Fruit fly (Drosophila melanogaster) whole organism, embryonic: ENCODE measurements around the gene RhoGAP19D.

ENCODE experiments used
- BEAF-32 ChIP-seq: fragments of 200-800 bp; sonication (Bioruptor generic); optimal IDR thresholded peaks from 3 replicates; lab custom pipeline; 2017; ENCODE audit warnings: missing biosample characterization, missing genetic modification characterization, mild to moderate bottlenecking, moderate library complexity, missing genetic modification reagents
- CG11723 ChIP-seq: fragments of 200-800 bp; sonication (Bioruptor generic); optimal IDR thresholded peaks from 2 replicates; lab custom pipeline; 2017; ENCODE audit warnings: missing biosample characterization, mild to moderate bottlenecking, missing genetic modification characterization
- CG13287 ChIP-seq: fragments of 200-800 bp; sonication (Bioruptor generic); IDR thresholded peaks from 2 replicates; pipeline ENCODE4 v1.3.6; 2022; ENCODE audit warnings: missing biosample characterization, missing genetic modification characterization; ENCODE audit not compliant: partially characterized antibody
- CG14710 ChIP-seq: fragments of 200-800 bp; sonication (Bioruptor generic); optimal IDR thresholded peaks from 3 replicates; lab custom pipeline; 2019; ENCODE audit warnings: missing biosample characterization, mild to moderate bottlenecking, missing genetic modification characterization, moderate library complexity
- CG15011 ChIP-seq: fragments of 200-800 bp; sonication (Bioruptor generic); optimal IDR thresholded peaks from 3 replicates; lab custom pipeline; 2018; ENCODE audit warnings: missing biosample characterization, mild to moderate bottlenecking, missing genetic modification characterization
- CG15269 ChIP-seq: fragments of 200-800 bp; sonication (Bioruptor generic); optimal IDR thresholded peaks from 2 replicates; lab custom pipeline; 2018; ENCODE audit warnings: missing biosample characterization, mild to moderate bottlenecking, missing genetic modification characterization, moderate library complexity
- CG16813 ChIP-seq: fragments of 200-800 bp; sonication (Bioruptor generic); IDR thresholded peaks from 3 replicates; pipeline ENCODE4 v1.3.6; 2022; ENCODE audit warnings: missing biosample characterization, missing genetic modification characterization; ENCODE audit not compliant: partially characterized antibody
- CG2116 ChIP-seq: fragments of 200-800 bp; sonication (Bioruptor generic); optimal IDR thresholded peaks from 3 replicates; lab custom pipeline; 2018; ENCODE audit warnings: missing biosample characterization, mild to moderate bottlenecking, missing genetic modification characterization
- CG31441 ChIP-seq: fragments of 200-800 bp; sonication (Bioruptor generic); IDR thresholded peaks from 2 replicates; pipeline ENCODE4 v1.3.6; 2022; ENCODE audit warnings: missing biosample characterization, missing genetic modification characterization
- CG34224 ChIP-seq: fragments of 200-800 bp; sonication (Bioruptor generic); IDR thresholded peaks from 3 replicates; pipeline ENCODE4 v1.3.6; 2022; ENCODE audit warnings: missing biosample characterization, missing genetic modification characterization; ENCODE audit not compliant: partially characterized antibody
- CG43689 ChIP-seq: fragments of 200-800 bp; sonication (Bioruptor generic); IDR thresholded peaks from 2 replicates; pipeline ENCODE4 v1.3.6; 2022; ENCODE audit warnings: missing biosample characterization, missing genetic modification characterization
- CG6791 ChIP-seq: fragments of 200-800 bp; sonication (Bioruptor generic); IDR thresholded peaks from 3 replicates; pipeline ENCODE4 v1.3.6; 2022; ENCODE audit warnings: missing biosample characterization, missing genetic modification characterization; ENCODE audit not compliant: partially characterized antibody
- CG7372 ChIP-seq: fragments of 200-800 bp; sonication (Bioruptor generic); IDR thresholded peaks from 2 replicates; pipeline ENCODE4 v1.3.6; 2022; ENCODE audit warnings: missing biosample characterization, missing genetic modification characterization
- Dad ChIP-seq: fragments of 200-800 bp; sonication (Bioruptor generic); optimal IDR thresholded peaks from 3 replicates; lab custom pipeline; 2016; ENCODE audit warnings: missing biosample characterization, missing genetic modification characterization
- Dll ChIP-seq: fragments of 200-800 bp; sonication (Bioruptor generic); IDR thresholded peaks from 4 replicates; pipeline ENCODE4 v1.3.6; 2022; ENCODE audit warnings: missing biosample characterization, missing genetic modification characterization; ENCODE audit not compliant: partially characterized antibody
- Dp ChIP-seq: fragments of 200-800 bp; sonication (Bioruptor generic); optimal IDR thresholded peaks from 2 replicates; lab custom pipeline; 2018; ENCODE audit warnings: missing biosample characterization, mild to moderate bottlenecking, missing genetic modification characterization, moderate library complexity
- Dref ChIP-seq: fragments of 200-800 bp; sonication (Bioruptor generic); IDR thresholded peaks from 2 replicates; pipeline ENCODE4 v1.3.6; 2022; ENCODE audit warnings: missing biosample characterization, missing genetic modification characterization
- E2f2 ChIP-seq: fragments of 200-800 bp; sonication (Bioruptor generic); IDR thresholded peaks from 2 replicates; pipeline ENCODE4 v1.3.6; 2022; ENCODE audit warnings: missing biosample characterization, missing genetic modification characterization
- HLH4C ChIP-seq: fragments of 200-800 bp; sonication (Bioruptor generic); IDR thresholded peaks from 3 replicates; pipeline ENCODE4 v1.3.6; 2022; ENCODE audit warnings: missing biosample characterization, missing genetic modification characterization; ENCODE audit not compliant: partially characterized antibody
- MBD-R2 ChIP-seq: fragments of 200-800 bp; sonication (Bioruptor generic); IDR thresholded peaks from 2 replicates; pipeline ENCODE4 v1.3.6; 2022; ENCODE audit warnings: missing biosample characterization, missing genetic modification characterization
- MESR4 ChIP-seq: fragments of 200-800 bp; sonication (Bioruptor generic); optimal IDR thresholded peaks from 2 replicates; lab custom pipeline; 2018; ENCODE audit warnings: missing biosample characterization, mild to moderate bottlenecking, missing genetic modification characterization, moderate library complexity
- Nf-YC ChIP-seq: fragments of 200-800 bp; optimal IDR thresholded peaks from 3 replicates; lab custom pipeline; 2019; ENCODE audit warnings: missing biosample characterization, mild to moderate bottlenecking, missing genetic modification characterization, moderate library complexity
- Opbp ChIP-seq: fragments of 200-800 bp; sonication (Bioruptor generic); IDR thresholded peaks from 3 replicates; pipeline ENCODE4 v1.3.6; 2022; ENCODE audit warnings: missing biosample characterization, missing genetic modification characterization; ENCODE audit not compliant: partially characterized antibody
- Pdp1 ChIP-seq, 2 experiments: fragments of 200-800 bp; sonication (Bioruptor generic); optimal IDR thresholded peaks; 3 replicates each; lab custom pipeline; 2016; ENCODE audit warnings: missing biosample characterization in 2 of 2, missing genetic modification characterization in 2 of 2, mild to moderate bottlenecking in 1 of 2, moderate library complexity in 1 of 2
- Scr ChIP-seq: fragments of 200-800 bp; sonication (Bioruptor generic); IDR thresholded peaks from 2 replicates; pipeline ENCODE4 v1.3.6; 2022; ENCODE audit warnings: missing biosample characterization, missing genetic modification characterization; ENCODE audit not compliant: partially characterized antibody
- Sin3A ChIP-seq: fragments of >200 bp; optimal IDR thresholded peaks from 2 replicates; lab custom pipeline; 2018
- Sox100B ChIP-seq: fragments of 200-800 bp; sonication (Bioruptor generic); optimal IDR thresholded peaks from 3 replicates; lab custom pipeline; 2018; ENCODE audit warnings: missing biosample characterization, mild to moderate bottlenecking, missing genetic modification characterization
- Sry-δ ChIP-seq: fragments of 200-800 bp; sonication (Bioruptor generic); optimal IDR thresholded peaks from 2 replicates; lab custom pipeline; 2016; ENCODE audit warnings: missing biosample characterization, missing genetic modification characterization
- amos ChIP-seq: fragments of 200-800 bp; sonication (Bioruptor generic); IDR thresholded peaks from 2 replicates; pipeline ENCODE4 v1.3.6; 2022; ENCODE audit warnings: missing biosample characterization, missing genetic modification characterization; ENCODE audit not compliant: partially characterized antibody
- ato ChIP-seq: fragments of 200-800 bp; sonication (Bioruptor generic); IDR thresholded peaks from 2 replicates; pipeline ENCODE4 v1.3.6; 2022; ENCODE audit warnings: missing biosample characterization, missing genetic modification characterization; ENCODE audit not compliant: partially characterized antibody
- bbx ChIP-seq: fragments of 200-800 bp; sonication (Bioruptor generic); IDR thresholded peaks from 2 replicates; pipeline ENCODE4 v1.3.6; 2022; ENCODE audit warnings: missing biosample characterization, missing genetic modification characterization; ENCODE audit not compliant: partially characterized antibody
- crp ChIP-seq, 2 experiments: fragments of 200-800 bp; sonication (Bioruptor generic); optimal IDR thresholded peaks; 2 replicates in 1 of 2; 3 replicates in 1 of 2; lab custom pipeline; 2017; ENCODE audit warnings: missing biosample characterization in 2 of 2, missing genetic modification characterization in 2 of 2, mild to moderate bottlenecking in 1 of 2, moderate library complexity in 1 of 2
- cwo ChIP-seq: fragments of 200-800 bp; sonication (Bioruptor generic); optimal IDR thresholded peaks from 3 replicates; lab custom pipeline; 2017; ENCODE audit warnings: missing biosample characterization, missing genetic modification characterization, mild to moderate bottlenecking, moderate library complexity, missing genetic modification reagents
- gsb ChIP-seq: fragments of 200-800 bp; sonication (Bioruptor generic); IDR thresholded peaks from 2 replicates; pipeline ENCODE4 v1.3.6; 2022; ENCODE audit warnings: missing biosample characterization, missing genetic modification characterization
- ham ChIP-seq: fragments of 200-800 bp; sonication (Bioruptor generic); IDR thresholded peaks from 2 replicates; pipeline ENCODE4 v1.3.6; 2022; ENCODE audit warnings: missing biosample characterization, missing genetic modification characterization
- hbn ChIP-seq: fragments of 200-800 bp; sonication (Bioruptor generic); IDR thresholded peaks from 2 replicates; pipeline ENCODE4 v1.3.6; 2022; ENCODE audit warnings: missing biosample characterization, missing genetic modification characterization; ENCODE audit not compliant: partially characterized antibody
- hth ChIP-seq: fragments of >200 bp; optimal IDR thresholded peaks from 2 replicates; lab custom pipeline; 2017; ENCODE audit warnings: inconsistent platforms
- inv ChIP-seq: fragments of 200-800 bp; sonication (Bioruptor generic); IDR thresholded peaks from 2 replicates; pipeline ENCODE4 v1.3.6; 2022; ENCODE audit warnings: missing biosample characterization, missing genetic modification characterization; ENCODE audit not compliant: partially characterized antibody
- pzg ChIP-seq: fragments of 200-800 bp; sonication (Bioruptor generic); optimal IDR thresholded peaks from 3 replicates; lab custom pipeline; 2018; ENCODE audit warnings: missing biosample characterization, mild to moderate bottlenecking, missing genetic modification characterization, moderate library complexity
- sens ChIP-seq: fragments of 200-800 bp; sonication (Bioruptor generic); peaks from one replicate; lab custom pipeline; 2016; ENCODE audit warnings: missing biosample characterization, missing genetic modification characterization
- sna ChIP-seq: fragments of 200-800 bp; sonication (Bioruptor generic); IDR thresholded peaks from 2 replicates; pipeline ENCODE4 v1.3.6; 2022; ENCODE audit warnings: missing biosample characterization, missing genetic modification characterization; ENCODE audit not compliant: partially characterized antibody
- stwl ChIP-seq: fragments of 200-800 bp; sonication (Bioruptor generic); optimal IDR thresholded peaks from 3 replicates; lab custom pipeline; 2018; ENCODE audit warnings: missing biosample characterization, mild to moderate bottlenecking, missing genetic modification characterization, moderate library complexity
- unc-4 ChIP-seq: fragments of 200-800 bp; sonication (Bioruptor generic); IDR thresholded peaks from 2 replicates; pipeline ENCODE4 v1.3.6; 2022; ENCODE audit warnings: missing biosample characterization, missing genetic modification characterization; ENCODE audit not compliant: partially characterized antibody
- vnd ChIP-seq: fragments of 200-800 bp; sonication (Bioruptor generic); IDR thresholded peaks from 3 replicates; pipeline ENCODE4 v1.3.6; 2022; ENCODE audit warnings: missing biosample characterization, missing genetic modification characterization; ENCODE audit not compliant: partially characterized antibody

The RhoGAP19D gene

DNA sequence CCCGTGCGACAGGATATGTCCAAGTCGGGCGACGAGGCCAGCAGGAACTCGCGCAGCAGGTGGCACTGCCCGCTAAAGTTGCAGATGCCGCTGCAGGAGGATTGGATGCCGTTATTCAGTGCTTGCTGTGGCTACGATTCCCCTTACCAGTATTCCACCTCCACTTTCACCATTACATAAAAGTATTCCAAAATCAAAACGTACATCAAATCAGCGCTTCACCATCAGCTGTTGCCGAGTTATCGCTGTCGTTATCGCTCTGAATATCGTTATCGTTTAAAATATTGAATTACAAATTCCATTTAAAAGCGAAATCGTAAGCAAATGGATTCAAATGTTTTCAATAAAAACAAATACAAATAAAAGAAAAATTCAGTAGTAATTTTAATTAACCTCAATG lies 83.7 kb downstream of the RhoGAP19D start, which contains the start of gene CG15456:
Gene CG15456, minus strand, starts transcription at position 225 of the 400 bp plus-strand sequence.
- TF ChIP-seq Dll (GFP tag; lab: Robert Waterston, UW) (peak; percentile 56; the same call in 3 of the 4 replicates), vnd (GFP tag; lab: Robert Waterston, UW) (peak; percentile 59; the same call in 2 of the 3 replicates), stwl (peak; percentile 38), CG31441 (GFP tag; lab: Robert Waterston, UW) (no peak), CG34224 (GFP tag; lab: Robert Waterston, UW) (peak; percentile 87), BEAF-32 (GFP tag; lab: Kevin White, UChicago) (peak; percentile 44), crp (GFP tag; optimal IDR thresholded peaks at IDR 0.05; lab: Kevin White, UChicago) (peak; percentile 40 to 89), Scr (GFP tag; lab: Robert Waterston, UW) (peak; percentile 48), amos (GFP tag; lab: Robert Waterston, UW) (peak; percentile 44; the same call in 1 of the 2 replicates), CG6791 (peak; percentile 52; the same call in 1 of the 3 replicates), Dad (GFP tag; lab: Kevin White, UChicago) (no peak), Sox100B (GFP tag; lab: Kevin White, UChicago) (no peak), Pdp1 (GFP tag; optimal IDR thresholded peaks at IDR 0.05; lab: Kevin White, UChicago) (peak in 1 of 2 experiments; percentile 97), HLH4C (GFP tag; lab: Robert Waterston, UW) (peak; percentile 61), bbx (0 out of 2 replicates have a peak, but pooled peaks have one; percentile 12), Sin3A (no peak), Dp (peak; percentile 82), sens (GFP tag; lab: Kevin White, UChicago) (peak; percentile 78), inv (0 out of 2 replicates have a peak, but pooled peaks have one; percentile 18), Dref (GFP tag; lab: Robert Waterston, UW) (peak; percentile 59), CG16813 (GFP tag; lab: Robert Waterston, UW) (peak; percentile 64), pzg (GFP tag; lab: Kevin White, UChicago) (peak; percentile 15), unc-4 (GFP tag; lab: Robert Waterston, UW) (peak; percentile 42; the same call in 1 of the 2 replicates), Nf-YC (tag; lab: Kevin White, UChicago) (no peak), CG2116 (GFP tag; lab: Kevin White, UChicago) (peak; percentile 61), hth (no peak), ham (GFP tag; lab: Robert Waterston, UW) (no peak), sna (GFP tag; lab: Robert Waterston, UW) (peak; percentile 41), hbn (peak; percentile 24; the same call in 1 of the 2 replicates), cwo (no peak), ato (GFP tag; lab: Robert Waterston, UW) (peak; percentile 88), CG13287 (GFP tag; lab: Robert Waterston, UW) (peak; percentile 78), CG43689 (GFP tag; lab: Robert Waterston, UW) (no peak), Sry-δ (GFP tag; lab: Kevin White, UChicago) (peak; percentile 14), gsb (GFP tag; lab: Robert Waterston, UW) (no peak), MESR4 (peak; percentile 46), CG15269 (tag; lab: Kevin White, UChicago) (no peak), CG11723 (no peak), E2f2 (GFP tag; lab: Robert Waterston, UW) (peak; percentile 90), CG15011 (GFP tag; lab: Kevin White, UChicago) (no peak), MBD-R2 (GFP tag; lab: Robert Waterston, UW) (peak; percentile 76), CG14710 (tag; lab: Kevin White, UChicago) (peak; percentile 10), CG7372 (GFP tag; lab: Robert Waterston, UW) (no peak), Opbp (GFP tag; lab: Robert Waterston, UW) (peak; percentile 73; the same call in 2 of the 3 replicates)
